Fruit fly (Drosophila melanogaster) Kc167 (cell line): ENCODE measurements around the gene Tmep.

Experiments
- Myc ChIP-seq: fragments of >200 bp; optimal IDR thresholded peaks from 2 replicates; lab custom pipeline; 2017; ENCODE audit warnings: missing external identifiers
- h ChIP-seq: fragments of >200 bp; optimal IDR thresholded peaks from 3 replicates; lab custom pipeline; 2018; ENCODE audit warnings: missing external identifiers
- insv ChIP-seq: fragments of >200 bp; optimal IDR thresholded peaks from 3 replicates; lab custom pipeline; 2018; ENCODE audit warnings: missing external identifiers
- psq ChIP-seq: fragments of >200 bp; optimal IDR thresholded peaks from 2 replicates; lab custom pipeline; 2017; ENCODE audit warnings: missing external identifiers
- ttk ChIP-seq: sonication (Bioruptor generic); optimal IDR thresholded peaks from 2 replicates; lab custom pipeline; 2017; ENCODE audit warnings: missing external identifiers

- TF ChIP-seq Myc (lab: Kevin White, UChicago) (no peak), psq (lab: Kevin White, UChicago) (no peak), h (lab: Kevin White, UChicago) (no peak), insv (no peak), ttk (lab: Kevin White, UChicago) (no peak)
Measured at dm6 chr3L:1584781-1585180, 15.8 kb downstream of the Tmep start.
